Worm (Caenorhabditis elegans) whole organism, mixed stage, embryonic: ENCODE data around the gene sec-61.A.

Experiments used
- M03D4.4 ChIP-seq: sonication (generic microtip); optimal IDR thresholded peaks from 2 replicates; lab custom pipeline; 2017; ENCODE audit warnings: mild to moderate bottlenecking, missing genetic modification characterization, missing compliant biosample characterization
- bed-3 ChIP-seq: fragments of 200-800 bp; sonication (Bioruptor generic); optimal IDR thresholded peaks from 3 replicates; lab custom pipeline; 2018; ENCODE audit warnings: mild to moderate bottlenecking, missing genetic modification characterization, moderate library complexity, missing compliant biosample characterization
- blmp-1 ChIP-seq: fragments of 150-350 bp; optimal IDR thresholded peaks from 2 replicates; lab custom pipeline; 2014; ENCODE audit warnings: missing biosample characterization, missing genetic modification characterization
- ceh-39 ChIP-seq: fragments of 150-350 bp; optimal IDR thresholded peaks from 2 replicates; lab custom pipeline; 2014; ENCODE audit warnings: missing biosample characterization, missing genetic modification characterization
- ceh-43 ChIP-seq: fragments of 200-800 bp; sonication (Bioruptor generic); optimal IDR thresholded peaks from 2 replicates; lab custom pipeline; 2018; ENCODE audit warnings: mild to moderate bottlenecking, missing genetic modification characterization, moderate library complexity, missing compliant biosample characterization
- ceh-83 ChIP-seq: fragments of 200-800 bp; sonication (Bioruptor generic); optimal IDR thresholded peaks from 2 replicates; lab custom pipeline; 2018; ENCODE audit warnings: mild to moderate bottlenecking, missing genetic modification characterization, missing compliant biosample characterization
- ces-1 ChIP-seq: fragments of 150-350 bp; optimal IDR thresholded peaks from 2 replicates; lab custom pipeline; 2014; ENCODE audit warnings: missing biosample characterization, missing genetic modification reagents, missing genetic modification characterization
- cnd-1 ChIP-seq: fragments of 200-800 bp; sonication (Bioruptor generic); optimal IDR thresholded peaks from 2 replicates; lab custom pipeline; 2018; ENCODE audit warnings: mild to moderate bottlenecking, missing genetic modification characterization, missing compliant biosample characterization
- drap-1 ChIP-seq: fragments of 200-800 bp; sonication (Bioruptor generic); optimal IDR thresholded peaks from 3 replicates; lab custom pipeline; 2018; ENCODE audit warnings: mild to moderate bottlenecking, missing genetic modification characterization, missing compliant biosample characterization
- elt-1 ChIP-seq: sonication (generic microtip); optimal IDR thresholded peaks from 2 replicates; lab custom pipeline; 2017; ENCODE audit warnings: missing genetic modification characterization, mild to moderate bottlenecking, missing compliant biosample characterization, antibody characterized with exemption, moderate library complexity, borderline replicate concordance; ENCODE audit not compliant: insufficient read depth
- elt-3 ChIP-seq: fragments of 150-350 bp; optimal IDR thresholded peaks from 2 replicates; lab custom pipeline; 2014; ENCODE audit warnings: missing biosample characterization, missing genetic modification characterization
- flh-1 ChIP-seq: fragments of 200-800 bp; sonication (Bioruptor generic); optimal IDR thresholded peaks from 2 replicates; lab custom pipeline; 2018; ENCODE audit warnings: mild to moderate bottlenecking, missing genetic modification characterization, moderate library complexity, missing compliant biosample characterization
- ham-2 ChIP-seq: fragments of 200-800 bp; sonication (Bioruptor generic); optimal IDR thresholded peaks from 2 replicates; lab custom pipeline; 2018; ENCODE audit warnings: mild to moderate bottlenecking, missing genetic modification characterization, missing compliant biosample characterization
- hlh-1 ChIP-seq: fragments of 150-350 bp; optimal IDR thresholded peaks from 2 replicates; lab custom pipeline; 2014; ENCODE audit warnings: missing biosample characterization, missing genetic modification reagents, missing genetic modification characterization
- lin-13 ChIP-seq: fragments of 150-350 bp; optimal IDR thresholded peaks from 2 replicates; lab custom pipeline; 2014; ENCODE audit warnings: missing biosample characterization, missing genetic modification characterization
- lin-32 ChIP-seq: fragments of 200-800 bp; sonication (Bioruptor generic); optimal IDR thresholded peaks from 2 replicates; lab custom pipeline; 2018; ENCODE audit warnings: mild to moderate bottlenecking, missing genetic modification characterization, missing compliant biosample characterization
- mab-5 ChIP-seq: fragments of 150-350 bp; optimal IDR thresholded peaks from 2 replicates; lab custom pipeline; 2014; ENCODE audit warnings: missing biosample characterization, missing genetic modification characterization
- mep-1 ChIP-seq: fragments of 150-350 bp; optimal IDR thresholded peaks from 2 replicates; lab custom pipeline; 2017; ENCODE audit warnings: missing biosample characterization, missing genetic modification reagents, missing genetic modification characterization, inconsistent platforms
- mls-2 ChIP-seq: sonication (generic microtip); optimal IDR thresholded peaks from 2 replicates; lab custom pipeline; 2016; ENCODE audit warnings: mild to moderate bottlenecking, missing genetic modification characterization, moderate library complexity, missing compliant biosample characterization
- nhr-12 ChIP-seq: fragments of 150-350 bp; optimal IDR thresholded peaks from 2 replicates; lab custom pipeline; 2014; ENCODE audit warnings: missing biosample characterization, missing genetic modification characterization
- nhr-2 ChIP-seq: fragments of 150-350 bp; optimal IDR thresholded peaks from 2 replicates; lab custom pipeline; 2014; ENCODE audit warnings: missing biosample characterization, missing genetic modification characterization
- nhr-237 ChIP-seq: fragments of 150-350 bp; optimal IDR thresholded peaks from 2 replicates; lab custom pipeline; 2014; ENCODE audit warnings: missing biosample characterization, missing genetic modification characterization
- nhr-28 ChIP-seq: fragments of 150-350 bp; optimal IDR thresholded peaks from 2 replicates; lab custom pipeline; 2014; ENCODE audit warnings: missing biosample characterization, missing genetic modification characterization
- nhr-76 ChIP-seq: sonication (generic microtip); optimal IDR thresholded peaks from 2 replicates; lab custom pipeline; 2017; ENCODE audit warnings: missing biosample characterization, missing genetic modification characterization
- pha-4 ChIP-seq: fragments of 150-350 bp; optimal IDR thresholded peaks from 2 replicates; lab custom pipeline; 2018; ENCODE audit warnings: missing biosample characterization, missing genetic modification reagents, missing genetic modification characterization
- sem-2 ChIP-seq: fragments of 200-800 bp; sonication (Bioruptor generic); optimal IDR thresholded peaks from 2 replicates; lab custom pipeline; 2018; ENCODE audit warnings: mild to moderate bottlenecking, missing genetic modification characterization, missing compliant biosample characterization
- snpc-4 ChIP-seq: fragments of 150-350 bp; optimal IDR thresholded peaks from 2 replicates; lab custom pipeline; 2014; ENCODE audit warnings: missing biosample characterization, missing genetic modification characterization
- tbx-8 ChIP-seq: fragments of 200-800 bp; sonication (Bioruptor generic); optimal IDR thresholded peaks from 2 replicates; lab custom pipeline; 2018; ENCODE audit warnings: mild to moderate bottlenecking, missing genetic modification characterization, moderate library complexity, missing compliant biosample characterization
- unc-120 ChIP-seq: sonication (generic microtip); optimal IDR thresholded peaks from 2 replicates; lab custom pipeline; 2017; ENCODE audit warnings: missing genetic modification characterization, missing compliant biosample characterization; ENCODE audit not compliant: poor library complexity, severe bottlenecking
- unc-39 ChIP-seq: fragments of 150-350 bp; optimal IDR thresholded peaks from 2 replicates; lab custom pipeline; 2014; ENCODE audit warnings: missing biosample characterization, missing genetic modification characterization
- unc-62 ChIP-seq: fragments of 150-350 bp; optimal IDR thresholded peaks from 2 replicates; lab custom pipeline; 2014; ENCODE audit warnings: missing biosample characterization, missing genetic modification reagents, missing genetic modification characterization
- zip-8 ChIP-seq: fragments of 150-350 bp; optimal IDR thresholded peaks from 2 replicates; lab custom pipeline; 2014; ENCODE audit warnings: missing biosample characterization, missing genetic modification characterization
- ztf-11 ChIP-seq: fragments of 150-350 bp; optimal IDR thresholded peaks from 2 replicates; lab custom pipeline; 2014; ENCODE audit warnings: missing biosample characterization, missing genetic modification characterization

sec-61.A gene

ce11 chrIV:14868560-14868959 is 43.5 kb upstream of the sec-61.A start:
- TF ChIP-seq lin-13 (tag; lab: Kevin White, UChicago) (no peak), nhr-28 (tag; lab: Kevin White, UChicago) (no peak), nhr-12 (tag; lab: Kevin White, UChicago) (no peak), drap-1 (GFP tag; lab: Kevin White, UChicago) (no peak), ztf-11 (no peak), zip-8 (tag; lab: Kevin White, UChicago) (peak; percentile 39)

- no peak for TF ChIP-seq unc-120 (tag; lab: Kevin White, UChicago)
- TF ChIP-seq nhr-2 (tag; lab: Kevin White, UChicago) = no peak
- no peak for TF ChIP-seq unc-39 (tag; lab: Kevin White, UChicago)
- no peak for TF ChIP-seq lin-13 (tag; lab: Kevin White, UChicago)
- no peak for TF ChIP-seq bed-3 (GFP tag; lab: Kevin White, UChicago)
Observed at ce11 chrIV:14864529-14864928, 39.5 kb upstream of the sec-61.A start.

ce11 chrIV:14863772-14864171 is 38.7 kb upstream of the sec-61.A start:
- TF ChIP-seq pha-4 (tag; lab: Kevin White, UChicago) (no peak), nhr-28 (tag; lab: Kevin White, UChicago) (no peak), nhr-76 (no peak), nhr-12 (tag; lab: Kevin White, UChicago) (no peak), lin-13 (tag; lab: Kevin White, UChicago) (no peak), ces-1 (GFP tag; lab: Kevin White, UChicago) (no peak), mab-5 (tag; lab: Kevin White, UChicago) (no peak)

DNA sequence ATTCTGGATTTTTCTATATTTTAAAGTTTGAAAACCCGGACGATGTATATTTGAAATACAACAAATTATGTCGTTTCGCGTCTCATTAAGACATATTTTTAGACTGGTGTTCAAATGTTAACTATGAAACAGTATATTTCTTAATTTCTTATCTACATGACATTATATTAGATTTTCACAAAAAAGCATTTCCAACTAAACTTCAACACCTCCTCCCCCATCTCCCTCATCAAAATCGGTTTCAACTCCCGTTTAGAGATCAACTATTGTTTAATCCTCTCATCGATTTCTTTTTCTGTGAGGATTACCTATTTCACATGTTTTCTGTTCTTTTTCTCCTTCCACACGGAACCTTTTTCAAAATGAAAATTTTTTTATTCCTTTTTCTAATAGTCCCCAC is 37.1 kb upstream of the sec-61.A start, which contains the start of gene Y57G11C.38:
TSS of gene Y57G11C.38 (plus strand) at position 301 of the 400 bp plus-strand sequence.
- no peak for TF ChIP-seq ceh-83 (GFP tag; lab: Kevin White, UChicago)
- TF ChIP-seq elt-3 (tag; lab: Kevin White, UChicago) = no peak
- no peak for TF ChIP-seq zip-8 (tag; lab: Kevin White, UChicago)
- TF ChIP-seq lin-13 (tag; lab: Kevin White, UChicago) = no peak
- TF ChIP-seq mls-2 (tag; lab: Kevin White, UChicago) = no peak
- no peak for TF ChIP-seq ces-1 (GFP tag; lab: Kevin White, UChicago)
- no peak for TF ChIP-seq nhr-28 (tag; lab: Kevin White, UChicago)
- TF ChIP-seq nhr-2 (tag; lab: Kevin White, UChicago) = no peak
- no peak for TF ChIP-seq snpc-4 (tag; lab: Kevin White, UChicago)
- no peak for TF ChIP-seq mep-1
- TF ChIP-seq nhr-237 (tag; lab: Kevin White, UChicago) = no peak
- no peak for TF ChIP-seq ham-2
- no peak for TF ChIP-seq unc-62
- no peak for TF ChIP-seq flh-1 (GFP tag; lab: Kevin White, UChicago)
- no peak for TF ChIP-seq lin-32
- no peak for TF ChIP-seq hlh-1
- TF ChIP-seq sem-2 (GFP tag; lab: Kevin White, UChicago) = no peak
- no peak for TF ChIP-seq ceh-43 (GFP tag; lab: Kevin White, UChicago)
- no peak for TF ChIP-seq tbx-8 (GFP tag; lab: Kevin White, UChicago)
- no peak for TF ChIP-seq drap-1 (GFP tag; lab: Kevin White, UChicago)

DNA sequence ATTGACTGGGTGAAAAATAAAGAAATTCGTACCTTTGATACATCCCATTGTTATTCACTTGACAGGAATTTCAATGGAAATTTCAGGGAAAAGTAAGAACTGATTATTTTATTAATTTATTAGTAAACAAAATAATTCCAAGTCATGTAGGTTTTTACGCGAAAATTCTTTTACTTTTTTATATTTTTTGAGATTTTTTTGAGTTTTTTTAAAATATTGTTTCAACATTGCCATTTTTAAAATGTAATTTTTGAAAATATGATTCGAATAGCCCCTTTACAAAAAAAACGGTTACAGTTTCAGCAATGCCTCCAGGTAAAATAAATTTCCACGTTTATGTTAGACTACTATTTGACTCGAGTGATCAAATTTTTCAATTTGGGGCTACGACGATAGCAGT is 36.6 kb upstream of the sec-61.A start, which contains the start of gene Y57G11C.23:
TSS of gene Y57G11C.23 (minus strand) at position 101 of the 400 bp plus-strand sequence.
- TF ChIP-seq flh-1 (GFP tag; lab: Kevin White, UChicago) = no peak
- TF ChIP-seq drap-1 (GFP tag; lab: Kevin White, UChicago) = no peak
- TF ChIP-seq mab-5 (tag; lab: Kevin White, UChicago) = no peak
- TF ChIP-seq nhr-12 (tag; lab: Kevin White, UChicago) = no peak
- no peak for TF ChIP-seq ceh-83 (GFP tag; lab: Kevin White, UChicago)
- no peak for TF ChIP-seq hlh-1
- no peak for TF ChIP-seq nhr-237 (tag; lab: Kevin White, UChicago)
- TF ChIP-seq blmp-1 (tag; lab: Kevin White, UChicago) = no peak
- TF ChIP-seq cnd-1 = no peak
- no peak for TF ChIP-seq mls-2 (tag; lab: Kevin White, UChicago)
- no peak for TF ChIP-seq nhr-28 (tag; lab: Kevin White, UChicago)
- TF ChIP-seq ces-1 (GFP tag; lab: Kevin White, UChicago) = no peak
- TF ChIP-seq ceh-39 (tag; lab: Kevin White, UChicago) = no peak
- no peak for TF ChIP-seq ceh-43 (GFP tag; lab: Kevin White, UChicago)
- TF ChIP-seq pha-4 (tag; lab: Kevin White, UChicago) = no peak
- TF ChIP-seq nhr-2 (tag; lab: Kevin White, UChicago) = no peak
- TF ChIP-seq M03D4.4 = no peak
- no peak for TF ChIP-seq tbx-8 (GFP tag; lab: Kevin White, UChicago)
- no peak for TF ChIP-seq elt-1
- TF ChIP-seq zip-8 (tag; lab: Kevin White, UChicago) = no peak
